Worm (Caenorhabditis elegans): Measurements from ENCODE around the gene pycr-1.

pycr-1 gene

DNA sequence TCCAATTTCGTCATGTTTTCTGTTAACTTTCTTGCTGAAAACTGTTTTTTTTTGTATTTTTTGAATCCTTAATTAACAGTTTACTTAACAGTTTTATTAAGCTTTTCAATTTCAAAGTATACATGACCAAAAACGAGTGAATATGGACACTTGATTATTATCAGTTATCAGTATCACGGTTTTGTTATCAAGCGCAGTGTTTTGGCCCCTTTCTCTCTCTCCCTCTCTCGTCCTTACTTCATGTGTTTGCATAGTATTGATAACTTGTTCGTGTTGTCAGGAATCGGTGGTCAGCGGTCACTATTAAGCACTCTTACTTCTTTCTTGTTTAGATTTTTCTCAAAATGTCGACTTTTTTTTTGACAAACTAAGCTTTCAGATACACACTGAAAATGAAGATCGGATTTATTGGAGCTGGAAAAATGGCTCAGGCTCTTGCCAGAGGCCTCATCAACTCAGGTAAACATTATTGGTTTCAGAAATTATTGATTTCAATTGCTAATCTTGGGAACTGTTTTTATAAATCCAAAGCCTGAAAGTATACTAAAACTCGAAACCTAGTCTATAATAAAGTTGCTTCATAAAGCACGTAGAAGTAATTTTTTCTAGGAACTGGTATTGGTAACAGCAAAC lies at the start of gene pycr-1:
Gene pycr-1, plus strand, starts transcription at position 380 of the 633 bp plus-strand sequence.
- no peak for TF ChIP-seq elt-3 (tag; optimal IDR thresholded peaks at IDR 0.05)
- no peak for TF ChIP-seq nhr-12 (tag; optimal IDR thresholded peaks at IDR 0.05)
- no peak for TF ChIP-seq elt-1 (tag; optimal IDR thresholded peaks at IDR 0.05)
- TF ChIP-seq gmeb-1 (tag; optimal IDR thresholded peaks at IDR 0.05) = peak; percentile 19
- TF ChIP-seq C34F6.9 (tag; optimal IDR thresholded peaks at IDR 0.05) = no peak
- no peak for TF ChIP-seq ztf-1 (GFP tag; conservative IDR thresholded peaks at IDR 0.05)
- TF ChIP-seq nhr-237 (tag; optimal IDR thresholded peaks at IDR 0.05) = no peak
- TF ChIP-seq Y55F3AM.14 (GFP tag; optimal IDR thresholded peaks at IDR 0.05) = no peak
- no peak for TF ChIP-seq snpc-4 (tag; optimal IDR thresholded peaks at IDR 0.05)
- no peak for TF ChIP-seq crh-2 (tag; optimal IDR thresholded peaks at IDR 0.05)
- TF ChIP-seq unc-55 (GFP tag; optimal IDR thresholded peaks at IDR 0.05) = no peak
- TF ChIP-seq ceh-16 (tag; optimal IDR thresholded peaks at IDR 0.05) = no peak
- no peak for TF ChIP-seq nhr-10 (tag; optimal IDR thresholded peaks at IDR 0.05)
- TF ChIP-seq F13H6.1 (tag; optimal IDR thresholded peaks at IDR 0.05) = peak; percentile 3
- no peak for TF ChIP-seq nhr-23 (tag; optimal IDR thresholded peaks at IDR 0.05)
- no peak for TF ChIP-seq lsy-2 (tag; optimal IDR thresholded peaks at IDR 0.05)
- peak; percentile 54 for TF ChIP-seq sma-9 (GFP tag; optimal IDR thresholded peaks at IDR 0.05)
- no peak for TF ChIP-seq sma-9 (tag; optimal IDR thresholded peaks at IDR 0.05)
- TF ChIP-seq blmp-1 (tag; optimal IDR thresholded peaks at IDR 0.05; ENCODE audit: insufficient read depth) = no peak
- TF ChIP-seq nhr-21 (tag; optimal IDR thresholded peaks at IDR 0.05) = no peak
- TF ChIP-seq ztf-11 (tag; optimal IDR thresholded peaks at IDR 0.05) = no peak
- TF ChIP-seq ZK546.5 (tag; optimal IDR thresholded peaks at IDR 0.05) = no peak
- no peak for TF ChIP-seq unc-39 (tag; optimal IDR thresholded peaks at IDR 0.05)
- no peak for TF ChIP-seq nhr-129 (tag; optimal IDR thresholded peaks at IDR 0.05)
- TF ChIP-seq mab-5 (tag; optimal IDR thresholded peaks at IDR 0.05) = no peak
- no peak for TF ChIP-seq sem-4 (tag; optimal IDR thresholded peaks at IDR 0.05)
- no peak for TF ChIP-seq mdl-1 (tag; optimal IDR thresholded peaks at IDR 0.05)
- no peak for TF ChIP-seq ceh-82 (tag; optimal IDR thresholded peaks at IDR 0.05)
- TF ChIP-seq fos-1 (tag; optimal IDR thresholded peaks at IDR 0.05) = peak; percentile 52
- no peak for TF ChIP-seq nhr-77 (tag; optimal IDR thresholded peaks at IDR 0.05)
- TF ChIP-seq ama-1 (optimal IDR thresholded peaks at IDR 0.05) = no peak
- no peak for TF ChIP-seq nhr-6 (tag; optimal IDR thresholded peaks at IDR 0.05)
- TF ChIP-seq sma-3 (GFP tag; optimal IDR thresholded peaks at IDR 0.05) = no peak
- no peak for TF ChIP-seq lin-11 (tag; optimal IDR thresholded peaks at IDR 0.05)

DNA sequence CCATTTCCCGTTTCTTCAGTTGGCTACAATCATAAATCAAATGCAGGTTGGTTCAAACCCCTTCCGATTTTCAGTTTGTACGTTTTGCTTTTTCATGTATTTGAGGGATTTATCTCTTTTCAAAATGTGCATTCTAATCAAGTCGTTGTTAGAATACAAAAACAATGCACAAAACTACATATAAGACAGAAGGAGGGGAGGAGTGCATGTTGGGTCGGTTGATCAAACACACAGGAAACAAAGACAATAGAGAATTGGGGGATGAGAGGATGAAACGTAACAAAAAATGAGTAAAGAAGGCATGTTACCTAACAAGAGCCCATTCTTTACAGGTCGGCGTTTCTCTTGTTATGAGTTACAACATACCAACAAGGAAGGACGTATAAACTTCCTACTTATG lies 48.6 kb upstream of the pycr-1 start:
- TF ChIP-seq sma-9 (GFP tag; optimal IDR thresholded peaks at IDR 0.05) (no peak), sma-9 (tag; optimal IDR thresholded peaks at IDR 0.05) (no peak), nhr-237 (tag; optimal IDR thresholded peaks at IDR 0.05) (no peak), nhr-6 (tag; optimal IDR thresholded peaks at IDR 0.05) (no peak), crh-2 (tag; optimal IDR thresholded peaks at IDR 0.05) (no peak), lsy-2 (tag; optimal IDR thresholded peaks at IDR 0.05) (no peak), fos-1 (tag; optimal IDR thresholded peaks at IDR 0.05) (no peak), sem-4 (tag; optimal IDR thresholded peaks at IDR 0.05) (no peak), egl-27 (tag; optimal IDR thresholded peaks at IDR 0.05) (no peak), mab-5 (tag; optimal IDR thresholded peaks at IDR 0.05) (no peak), C34F6.9 (tag; optimal IDR thresholded peaks at IDR 0.05) (no peak)

DNA sequence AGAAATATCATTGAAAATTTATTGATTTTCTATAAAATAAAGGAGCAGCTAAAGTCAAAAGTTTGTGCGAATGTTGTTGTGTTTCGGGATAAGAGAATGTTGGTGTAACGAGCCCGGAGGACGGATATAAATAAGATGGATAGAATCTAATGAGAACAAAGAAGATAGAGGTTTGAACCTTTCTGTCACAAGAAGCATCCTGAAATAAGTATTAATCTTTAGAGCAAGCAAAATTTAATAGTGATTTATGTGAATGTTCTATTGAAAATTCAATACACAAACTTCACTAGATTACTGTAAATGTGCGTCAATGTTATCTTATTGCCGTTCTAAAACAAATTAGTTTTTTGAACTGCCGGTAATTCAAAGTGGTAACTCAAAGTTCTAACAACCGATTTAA lies 42.9 kb upstream of the pycr-1 start, which contains the start of gene W03G11.3:
Gene W03G11.3, minus strand, starts transcription at position 101 of the 400 bp plus-strand sequence.
- no peak for TF ChIP-seq sma-9 (GFP tag; optimal IDR thresholded peaks at IDR 0.05)
- TF ChIP-seq sma-9 (tag; optimal IDR thresholded peaks at IDR 0.05) = no peak
- TF ChIP-seq sem-4 (tag; optimal IDR thresholded peaks at IDR 0.05) = no peak
- no peak for TF ChIP-seq F13H6.1 (tag; optimal IDR thresholded peaks at IDR 0.05)
- TF ChIP-seq snpc-4 (tag; optimal IDR thresholded peaks at IDR 0.05) = no peak
- no peak for TF ChIP-seq crh-2 (tag; optimal IDR thresholded peaks at IDR 0.05)
- TF ChIP-seq lsy-2 (tag; optimal IDR thresholded peaks at IDR 0.05) = no peak
- no peak for TF ChIP-seq lin-39 (tag; optimal IDR thresholded peaks at IDR 0.05)
- TF ChIP-seq egl-27 (tag; optimal IDR thresholded peaks at IDR 0.05) = no peak
- TF ChIP-seq unc-55 (GFP tag; optimal IDR thresholded peaks at IDR 0.05) = no peak
- no peak for TF ChIP-seq nhr-6 (tag; optimal IDR thresholded peaks at IDR 0.05)
- no peak for TF ChIP-seq unc-62 (GFP tag; optimal IDR thresholded peaks at IDR 0.05)
- TF ChIP-seq ZK546.5 (tag; optimal IDR thresholded peaks at IDR 0.05) = no peak
- TF ChIP-seq nhr-23 (tag; optimal IDR thresholded peaks at IDR 0.05) = no peak
- TF ChIP-seq zag-1 (tag; optimal IDR thresholded peaks at IDR 0.05) = no peak
- TF ChIP-seq mab-5 (tag; optimal IDR thresholded peaks at IDR 0.05) = no peak
- TF ChIP-seq sma-3 (GFP tag; optimal IDR thresholded peaks at IDR 0.05) = no peak
- no peak for TF ChIP-seq peb-1 (tag; optimal IDR thresholded peaks at IDR 0.05)
- no peak for TF ChIP-seq fos-1 (tag; optimal IDR thresholded peaks at IDR 0.05)
- no peak for TF ChIP-seq alr-1 (tag; optimal IDR thresholded peaks at IDR 0.05)
- TF ChIP-seq lin-13 (GFP tag; optimal IDR thresholded peaks at IDR 0.05) = no peak
